Worm (Caenorhabditis elegans): Measurements from ENCODE around the gene srsx-24.

- TF ChIP-seq elt-3 (tag; optimal IDR thresholded peaks at IDR 0.05) = no peak
- TF ChIP-seq unc-62 (GFP tag; optimal IDR thresholded peaks at IDR 0.05) = no peak
- no peak for TF ChIP-seq pha-4 (tag; optimal IDR thresholded peaks at IDR 0.05)
- TF ChIP-seq snpc-4 (tag; optimal IDR thresholded peaks at IDR 0.05) = no peak
- no peak for TF ChIP-seq lsy-2 (tag; optimal IDR thresholded peaks at IDR 0.05)
Observed at ce11 chrV:7413107-7413774, 34.0 kb upstream of the srsx-24 start, which contains the start of gene F18E3.11.
